Worm (Caenorhabditis elegans) whole organism, young adult: Measurements from ENCODE around the gene cyp-14A3.

Experiments
- B0019.2 ChIP-seq: fragments of 200-800 bp; sonication (Bioruptor generic); conservative IDR thresholded peaks from 2 replicates; pipeline ENCODE4 v1.3.6; 2022; ENCODE audit warnings: missing genetic modification reagents, missing genetic modification characterization, missing compliant biosample characterization
- B0035.1 ChIP-seq: sonication (generic microtip); optimal IDR thresholded peaks from 2 replicates; lab custom pipeline; 2016; ENCODE audit warnings: missing genetic modification characterization, mild to moderate bottlenecking, missing compliant biosample characterization, missing genotype, missing genetic modification reagents
- C17E4.6 ChIP-seq: fragments of 200-800 bp; sonication (Bioruptor generic); IDR thresholded peaks from 2 replicates; pipeline ENCODE4 v1.3.6; 2022; ENCODE audit warnings: missing genetic modification reagents, missing genetic modification characterization, missing compliant biosample characterization
- F10E7.11 ChIP-seq: sonication (generic microtip); optimal IDR thresholded peaks from 2 replicates; lab custom pipeline; 2017; ENCODE audit warnings: mild to moderate bottlenecking, missing genetic modification characterization, moderate library complexity, missing compliant biosample characterization
- F33H1.4 ChIP-seq: fragments of 200-800 bp; sonication (Bioruptor generic); IDR thresholded peaks from 2 replicates; pipeline ENCODE4 v1.3.6; 2022; ENCODE audit warnings: missing genetic modification reagents, missing genetic modification characterization, missing compliant biosample characterization
- F55B11.4 ChIP-seq: sonication (generic microtip); optimal IDR thresholded peaks from 2 replicates; lab custom pipeline; 2016; ENCODE audit warnings: missing compliant biosample characterization, missing genetic modification characterization, borderline replicate concordance; ENCODE audit not compliant: insufficient read depth
- F57A8.1 ChIP-seq: fragments of 200-800 bp; sonication (Bioruptor generic); optimal IDR thresholded peaks from 2 replicates; lab custom pipeline; 2018; ENCODE audit warnings: mild to moderate bottlenecking, missing genetic modification characterization, moderate library complexity, missing compliant biosample characterization
- F57C9.4 ChIP-seq: sonication (generic microtip); optimal IDR thresholded peaks from 2 replicates; lab custom pipeline; 2017; ENCODE audit warnings: mild to moderate bottlenecking, missing genetic modification characterization, missing compliant biosample characterization
- K12H6.12 ChIP-seq: fragments of 200-800 bp; sonication (Bioruptor generic); optimal IDR thresholded peaks from 2 replicates; lab custom pipeline; 2018; ENCODE audit warnings: mild to moderate bottlenecking, missing genetic modification characterization, missing compliant biosample characterization
- T26A5.8 ChIP-seq: sonication (generic microtip); optimal IDR thresholded peaks from 2 replicates; lab custom pipeline; 2016; ENCODE audit warnings: missing genetic modification characterization, missing compliant biosample characterization
- Y56A3A.18 ChIP-seq: fragments of 200-800 bp; sonication (Bioruptor generic); IDR thresholded peaks from 2 replicates; pipeline ENCODE4 v1.3.6; 2022; ENCODE audit warnings: missing genetic modification reagents, missing genetic modification characterization, missing compliant biosample characterization
- Y67H2A.10 ChIP-seq: fragments of 200-800 bp; sonication (Bioruptor generic); conservative IDR thresholded peaks from 2 replicates; pipeline ENCODE4 v1.3.6; 2022; ENCODE audit warnings: missing genetic modification reagents, missing genetic modification characterization, missing compliant biosample characterization
- aptf-2 ChIP-seq: fragments of 200-800 bp; sonication (Bioruptor generic); conservative IDR thresholded peaks from 2 replicates; pipeline ENCODE4 v1.3.6; 2022; ENCODE audit warnings: missing genetic modification reagents, missing genetic modification characterization, missing compliant biosample characterization
- athp-1 ChIP-seq: sonication (generic microtip); optimal IDR thresholded peaks from 2 replicates; lab custom pipeline; 2017; ENCODE audit warnings: mild to moderate bottlenecking, missing genetic modification characterization, missing compliant biosample characterization
- attf-6 ChIP-seq: fragments of 200-800 bp; sonication (Bioruptor generic); IDR thresholded peaks from 2 replicates; pipeline ENCODE4 v1.3.6; 2022; ENCODE audit warnings: missing genetic modification reagents, missing genetic modification characterization, missing compliant biosample characterization
- bed-1 ChIP-seq: fragments of 200-800 bp; sonication (Bioruptor generic); IDR thresholded peaks from 2 replicates; pipeline ENCODE4 v1.3.6; 2022; ENCODE audit warnings: missing genetic modification reagents, missing genetic modification characterization, missing compliant biosample characterization
- ccch-3 ChIP-seq: fragments of 200-800 bp; sonication (Bioruptor generic); optimal IDR thresholded peaks from 2 replicates; lab custom pipeline; 2018; ENCODE audit warnings: mild to moderate bottlenecking, missing genetic modification characterization, missing compliant biosample characterization
- ceh-27 ChIP-seq: fragments of 200-800 bp; sonication (Bioruptor generic); optimal IDR thresholded peaks from 2 replicates; lab custom pipeline; 2018; ENCODE audit warnings: mild to moderate bottlenecking, missing genetic modification characterization, moderate library complexity, missing compliant biosample characterization
- ceh-40 ChIP-seq: fragments of 200-800 bp; sonication (Bioruptor generic); IDR thresholded peaks from 2 replicates; pipeline ENCODE4 v1.3.6; 2022; ENCODE audit warnings: missing genetic modification characterization, missing compliant biosample characterization
- dpff-1 ChIP-seq: sonication (generic microtip); optimal IDR thresholded peaks from 2 replicates; lab custom pipeline; 2017; ENCODE audit warnings: mild to moderate bottlenecking, missing genetic modification characterization, missing compliant biosample characterization
- efl-1 ChIP-seq: fragments of 150-350 bp; optimal IDR thresholded peaks from 2 replicates; lab custom pipeline; 2014; ENCODE audit warnings: missing biosample characterization, missing genetic modification reagents, missing genetic modification characterization
- egl-18 ChIP-seq: fragments of 200-800 bp; sonication (Bioruptor generic); IDR thresholded peaks from 2 replicates; pipeline ENCODE4 v1.3.6; 2022; ENCODE audit warnings: missing genetic modification reagents, missing genetic modification characterization, missing compliant biosample characterization
- egl-44 ChIP-seq: fragments of 200-800 bp; sonication (Bioruptor generic); IDR thresholded peaks from 2 replicates; pipeline ENCODE4 v1.3.6; 2022; ENCODE audit warnings: missing genetic modification reagents, missing genetic modification characterization, missing compliant biosample characterization
- egrh-3 ChIP-seq: fragments of 200-800 bp; sonication (Bioruptor generic); IDR thresholded peaks from 2 replicates; pipeline ENCODE4 v1.3.6; 2022; ENCODE audit warnings: missing genetic modification reagents, missing genetic modification characterization, missing compliant biosample characterization
- ets-4 ChIP-seq: fragments of 200-800 bp; sonication (Bioruptor generic); optimal IDR thresholded peaks from 2 replicates; lab custom pipeline; 2018; ENCODE audit warnings: mild to moderate bottlenecking, missing genetic modification characterization, missing compliant biosample characterization
- fkh-3 ChIP-seq: sonication (generic microtip); optimal IDR thresholded peaks from 2 replicates; lab custom pipeline; 2016; ENCODE audit warnings: mild to moderate bottlenecking, missing genetic modification characterization, missing compliant biosample characterization
- him-1 ChIP-seq: sonication (generic microtip); optimal IDR thresholded peaks from 2 replicates; lab custom pipeline; 2016; ENCODE audit warnings: missing genotype, missing genetic modification reagents, missing genetic modification characterization, missing compliant biosample characterization
- hlh-12 ChIP-seq: sonication (generic microtip); optimal IDR thresholded peaks from 2 replicates; lab custom pipeline; 2016; ENCODE audit warnings: missing genetic modification characterization, missing compliant biosample characterization
- hlh-26 ChIP-seq: fragments of 200-800 bp; sonication (Bioruptor generic); conservative IDR thresholded peaks from 2 replicates; pipeline ENCODE4 v1.3.6; 2022; ENCODE audit warnings: missing genetic modification reagents, missing genetic modification characterization, missing compliant biosample characterization
- hmg-1.2 ChIP-seq: fragments of 200-800 bp; sonication (Bioruptor generic); IDR thresholded peaks from 2 replicates; pipeline ENCODE4 v1.3.6; 2022; ENCODE audit warnings: missing genetic modification reagents, missing genetic modification characterization, missing compliant biosample characterization
- hmg-20 ChIP-seq: fragments of 200-800 bp; sonication (Bioruptor generic); IDR thresholded peaks from 2 replicates; pipeline ENCODE4 v1.3.6; 2022; ENCODE audit warnings: missing genetic modification reagents, missing genetic modification characterization, missing compliant biosample characterization
- lin-26 ChIP-seq: fragments of 200-800 bp; sonication (Bioruptor generic); IDR thresholded peaks from 2 replicates; pipeline ENCODE4 v1.3.6; 2022; ENCODE audit warnings: missing genetic modification reagents, missing genetic modification characterization, missing compliant biosample characterization
- lin-35 ChIP-seq, 3 experiments: fragments of 150-350 bp in 2 of 3; sonication (generic microtip) in 1 of 3; optimal IDR thresholded peaks; 2 replicates each; lab custom pipeline; 2014 to 2018; ENCODE audit warnings: missing biosample characterization in 3 of 3, missing genetic modification characterization in 3 of 3, missing genetic modification reagents in 3 of 3
- lir-1 ChIP-seq: fragments of 200-800 bp; sonication (Bioruptor generic); conservative IDR thresholded peaks from 2 replicates; pipeline ENCODE4 v1.3.6; 2022; ENCODE audit warnings: missing genetic modification reagents, missing genetic modification characterization, missing compliant biosample characterization
- lsl-1 ChIP-seq: fragments of 200-800 bp; sonication (Bioruptor generic); optimal IDR thresholded peaks from 2 replicates; lab custom pipeline; 2018; ENCODE audit warnings: mild to moderate bottlenecking, missing genetic modification characterization, moderate library complexity, missing compliant biosample characterization
- nfya-1 ChIP-seq: sonication (generic microtip); optimal IDR thresholded peaks from 2 replicates; lab custom pipeline; 2017; ENCODE audit warnings: antibody characterized with exemption, missing compliant biosample characterization, missing genetic modification characterization, borderline replicate concordance; ENCODE audit not compliant: insufficient read depth
- nhr-120 ChIP-seq: fragments of 200-800 bp; sonication (Bioruptor generic); IDR thresholded peaks from 2 replicates; pipeline ENCODE4 v1.3.6; 2022; ENCODE audit warnings: missing genetic modification characterization, missing compliant biosample characterization
- nhr-80 ChIP-seq: sonication (generic microtip); optimal IDR thresholded peaks from 2 replicates; lab custom pipeline; 2016; ENCODE audit warnings: missing genetic modification characterization, missing compliant biosample characterization
- pha-4 ChIP-seq: fragments of 150-350 bp; sonication (generic microtip); optimal IDR thresholded peaks from 2 replicates; lab custom pipeline; 2014; ENCODE audit warnings: missing biosample characterization, missing genetic modification reagents, missing genetic modification characterization
- snpc-3.4 ChIP-seq: sonication (generic microtip); optimal IDR thresholded peaks from 2 replicates; lab custom pipeline; 2017; ENCODE audit warnings: missing genetic modification characterization, mild to moderate bottlenecking, missing compliant biosample characterization, antibody characterized with exemption, moderate library complexity, missing genotype, missing genetic modification reagents
- snpc-4 ChIP-seq, 5 experiments: fragments of 150-350 bp in 1 of 5; sonication (generic microtip) in 4 of 5; optimal IDR thresholded peaks; 2 replicates each; lab custom pipeline; 2014 to 2018; ENCODE audit warnings: missing genetic modification characterization in 5 of 5, missing biosample characterization in 3 of 5, antibody characterized with exemption in 2 of 5, mild to moderate bottlenecking in 2 of 5, missing compliant biosample characterization in 2 of 5, missing genotype in 2 of 5, moderate library complexity in 2 of 5, missing genetic modification reagents in 1 of 5
- somi-1 ChIP-seq: fragments of 200-800 bp; sonication (Bioruptor generic); optimal IDR thresholded peaks from 2 replicates; lab custom pipeline; 2018; ENCODE audit warnings: mild to moderate bottlenecking, missing genetic modification characterization, missing compliant biosample characterization
- tlf-1 ChIP-seq: fragments of 200-800 bp; sonication (Bioruptor generic); optimal IDR thresholded peaks from 2 replicates; lab custom pipeline; 2018; ENCODE audit warnings: mild to moderate bottlenecking, missing genetic modification characterization, missing compliant biosample characterization
- zfh-2 ChIP-seq: fragments of 200-800 bp; sonication (Bioruptor generic); conservative IDR thresholded peaks from 2 replicates; pipeline ENCODE4 v1.3.6; 2022; ENCODE audit warnings: missing genetic modification reagents, missing genetic modification characterization, missing compliant biosample characterization
- ztf-18 ChIP-seq: sonication (generic microtip); optimal IDR thresholded peaks from 2 replicates; lab custom pipeline; 2016; ENCODE audit warnings: missing genotype, mild to moderate bottlenecking, missing genetic modification characterization, missing compliant biosample characterization
- ztf-6 ChIP-seq: fragments of 200-800 bp; sonication (Bioruptor generic); IDR thresholded peaks from 2 replicates; pipeline ENCODE4 v1.3.6; 2022; ENCODE audit warnings: missing genetic modification reagents, missing genetic modification characterization, missing compliant biosample characterization

Gene cyp-14A3

DNA sequence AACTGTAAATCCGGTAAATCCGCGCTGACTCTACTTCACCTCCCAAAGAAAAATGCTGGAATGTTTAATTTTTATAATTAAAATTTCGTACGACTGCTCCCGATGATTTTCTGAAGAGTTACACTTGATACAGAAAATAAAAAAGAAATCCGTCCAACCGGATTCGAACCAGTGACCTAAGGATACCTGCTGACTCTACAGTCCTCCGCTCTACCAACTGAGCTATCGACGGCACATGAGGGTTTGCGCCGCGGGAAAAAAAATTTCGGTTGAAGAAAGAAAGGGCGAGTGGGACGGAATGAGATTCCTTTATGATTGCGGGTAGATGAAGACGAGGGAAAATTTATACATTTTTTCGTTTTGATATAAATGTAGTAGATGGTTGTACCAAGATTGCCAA, 10.6 kb upstream of the cyp-14A3 start (continued):
- TF ChIP-seq F33H1.4 (GFP tag; lab: Robert Waterston, UW) (no peak), Y56A3A.18 (GFP tag; lab: Robert Waterston, UW) (0 out of 2 replicates have a peak, but pooled peaks have one; percentile 35), F55B11.4 (no peak), egrh-3 (no peak), bed-1 (no peak), F57C9.4 (tag; lab: Kevin White, UChicago) (no peak), ceh-40 (GFP tag; lab: Robert Waterston, UW) (no peak), egl-18 (GFP tag; lab: Robert Waterston, UW) (no peak), lin-26 (peak; percentile 87), him-1 (peak; percentile 65), nhr-120 (0 out of 2 replicates have a peak, but pooled peaks have one; percentile 50), ets-4 (GFP tag; lab: Kevin White, UChicago) (no peak), snpc-3.4 (peak; percentile 50), hlh-12 (tag; lab: Kevin White, UChicago) (no peak), F10E7.11 (no peak), ztf-18 (peak; percentile 40), athp-1 (no peak), tlf-1 (GFP tag; lab: Kevin White, UChicago) (no peak), snpc-4 (GFP tag; optimal IDR thresholded peaks at IDR 0.05; lab: Kevin White, UChicago) (peak; percentile 42), snpc-4 (tag; optimal IDR thresholded peaks at IDR 0.05; lab: Kevin White, UChicago) (peak in 2 of 4 experiments; percentile 35 to 58), lin-35 (GFP tag; optimal IDR thresholded peaks at IDR 0.05; lab: Kevin White, UChicago) (no peak), B0035.1 (tag; lab: Kevin White, UChicago) (no peak), F57A8.1 (GFP tag; lab: Kevin White, UChicago) (no peak), lir-1 (GFP tag; lab: Robert Waterston, UW) (no peak), C17E4.6 (GFP tag; lab: Robert Waterston, UW) (no peak), T26A5.8 (tag; lab: Kevin White, UChicago) (no peak), dpff-1 (no peak), fkh-3 (no peak), egl-44 (GFP tag; lab: Robert Waterston, UW) (no peak), ceh-27 (GFP tag; lab: Kevin White, UChicago) (no peak), hlh-26 (GFP tag; lab: Robert Waterston, UW) (no peak), hmg-20 (GFP tag; lab: Robert Waterston, UW) (no peak), Y67H2A.10 (GFP tag; lab: Robert Waterston, UW) (no peak), lsl-1 (no peak), hmg-1.2 (GFP tag; lab: Robert Waterston, UW) (peak; percentile 44; the same call in 1 of the 2 replicates)

DNA sequence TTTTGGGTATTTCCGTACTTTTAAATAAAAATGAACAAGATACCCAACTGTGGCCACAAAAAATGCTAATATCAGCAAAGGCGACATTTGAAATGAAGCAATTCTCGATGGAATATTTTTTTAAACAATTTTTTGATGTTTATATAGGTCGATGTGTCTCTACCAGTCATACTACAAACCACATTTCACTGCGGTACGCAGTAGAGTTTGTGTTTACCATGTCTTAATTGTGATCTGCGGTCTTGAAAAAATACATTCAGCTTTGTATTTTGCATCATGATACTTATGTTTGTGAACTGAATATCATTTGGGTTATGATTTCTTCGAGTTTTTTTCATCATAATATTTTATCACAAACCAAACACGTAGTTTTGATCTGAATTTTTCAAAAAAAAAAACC, 10.1 kb upstream of the cyp-14A3 start, which contains the start of gene cyp-14A4:
TSS of gene cyp-14A4 (minus strand) at position 107 of the 400 bp plus-strand sequence.
- TF ChIP-seq ccch-3 (no peak), pha-4 (no peak), K12H6.12 (no peak), egl-18 (GFP tag; lab: Robert Waterston, UW) (no peak), aptf-2 (GFP tag; lab: Robert Waterston, UW) (no peak), efl-1 (no peak), B0019.2 (no peak), nhr-80 (tag; lab: Kevin White, UChicago) (no peak), somi-1 (GFP tag; lab: Kevin White, UChicago) (no peak), zfh-2 (GFP tag; lab: Robert Waterston, UW) (no peak), ztf-6 (GFP tag; lab: Robert Waterston, UW) (no peak), fkh-3 (no peak), attf-6 (GFP tag; lab: Robert Waterston, UW) (no peak), nfya-1 (tag; lab: Kevin White, UChicago) (no peak)
- TF ChIP-seq, all 124 proteins: peak for 0
